Worm (Caenorhabditis elegans) whole organism, L2 larva: ENCODE data around the gene Y39E4B.13.
A peak's percentile ranks its signal among the peaks of the same experiment; 100 is the strongest.

Experiments used
- C34F6.9 ChIP-seq: fragments of 150-350 bp; optimal IDR thresholded peaks from 2 replicates; lab custom pipeline; 2014; ENCODE audit warnings: missing biosample characterization, missing genetic modification characterization
- F13H6.1 ChIP-seq: sonication (generic microtip); optimal IDR thresholded peaks from 2 replicates; lab custom pipeline; 2016; ENCODE audit warnings: missing genetic modification characterization, missing compliant biosample characterization
- R02D3.7 ChIP-seq: fragments of 150-350 bp; optimal IDR thresholded peaks from 2 replicates; lab custom pipeline; 2014; ENCODE audit warnings: missing biosample characterization, missing genetic modification characterization
- Y55F3AM.14 ChIP-seq: fragments of 200-800 bp; sonication (Bioruptor generic); optimal IDR thresholded peaks from 2 replicates; lab custom pipeline; 2018; ENCODE audit warnings: mild to moderate bottlenecking, missing genetic modification characterization, missing compliant biosample characterization
- ZK546.5 ChIP-seq: sonication (generic microtip); optimal IDR thresholded peaks from 2 replicates; lab custom pipeline; 2017; ENCODE audit warnings: missing biosample characterization, missing genetic modification characterization
- alr-1 ChIP-seq: fragments of 150-350 bp; optimal IDR thresholded peaks from 2 replicates; lab custom pipeline; 2014; ENCODE audit warnings: missing biosample characterization, missing genetic modification characterization
- aly-2 ChIP-seq: fragments of 150-350 bp; optimal IDR thresholded peaks from 2 replicates; lab custom pipeline; 2014; ENCODE audit warnings: missing biosample characterization, missing genetic modification characterization
- ama-1 ChIP-seq: fragments of 150-350 bp; optimal IDR thresholded peaks from 2 replicates; lab custom pipeline; 2018; ENCODE audit warnings: inconsistent platforms
- blmp-1 ChIP-seq: sonication (generic microtip); optimal IDR thresholded peaks from 2 replicates; lab custom pipeline; 2017; ENCODE audit warnings: missing genetic modification characterization, mild to moderate bottlenecking, missing compliant biosample characterization, antibody characterized with exemption, moderate library complexity; ENCODE audit not compliant: insufficient read depth
- ceh-16 ChIP-seq: fragments of 150-350 bp; optimal IDR thresholded peaks from 2 replicates; lab custom pipeline; 2014; ENCODE audit warnings: missing biosample characterization, missing genetic modification characterization
- ceh-82 ChIP-seq: fragments of 150-350 bp; optimal IDR thresholded peaks from 2 replicates; lab custom pipeline; 2014; ENCODE audit warnings: missing biosample characterization, missing genetic modification characterization
- crh-2 ChIP-seq: sonication (generic microtip); optimal IDR thresholded peaks from 2 replicates; lab custom pipeline; 2017; ENCODE audit warnings: missing biosample characterization, missing genetic modification characterization
- dmd-4 ChIP-seq: sonication (generic microtip); optimal IDR thresholded peaks from 2 replicates; lab custom pipeline; 2017; ENCODE audit warnings: missing biosample characterization, missing genetic modification characterization
- egl-27 ChIP-seq: sonication (generic microtip); optimal IDR thresholded peaks from 3 replicates; lab custom pipeline; 2017; ENCODE audit warnings: missing biosample characterization, missing genetic modification reagents, missing genetic modification characterization
- elt-1 ChIP-seq: fragments of 150-350 bp; optimal IDR thresholded peaks from 2 replicates; lab custom pipeline; 2014; ENCODE audit warnings: missing biosample characterization, missing genetic modification characterization
- elt-3 ChIP-seq: sonication (generic microtip); optimal IDR thresholded peaks from 2 replicates; lab custom pipeline; 2017; ENCODE audit warnings: missing biosample characterization, missing genetic modification characterization
- fos-1 ChIP-seq: fragments of 150-350 bp; optimal IDR thresholded peaks from 2 replicates; lab custom pipeline; 2014; ENCODE audit warnings: missing biosample characterization, missing genetic modification characterization
- gmeb-1 ChIP-seq: fragments of 150-350 bp; optimal IDR thresholded peaks from 2 replicates; lab custom pipeline; 2014; ENCODE audit warnings: missing biosample characterization, missing genetic modification characterization
- lin-11 ChIP-seq: fragments of 150-350 bp; sonication (generic microtip); optimal IDR thresholded peaks from 2 replicates; lab custom pipeline; 2014; ENCODE audit warnings: missing biosample characterization, missing genetic modification characterization, inconsistent platforms, mixed read lengths
- lin-13 ChIP-seq: fragments of 150-350 bp; optimal IDR thresholded peaks from 2 replicates; lab custom pipeline; 2014; ENCODE audit warnings: missing biosample characterization, missing genetic modification reagents, missing genetic modification characterization
- lin-39 ChIP-seq: fragments of 150-350 bp; optimal IDR thresholded peaks from 2 replicates; lab custom pipeline; 2014; ENCODE audit warnings: missing biosample characterization, missing genetic modification reagents, missing genetic modification characterization
- lsy-2 ChIP-seq, 2 experiments: fragments of 150-350 bp in 1 of 2; sonication (generic microtip) in 1 of 2; optimal IDR thresholded peaks; 2 replicates each; lab custom pipeline; 2014 to 2017; ENCODE audit warnings: missing biosample characterization in 2 of 2, missing genetic modification characterization in 2 of 2
- mab-5 ChIP-seq: fragments of 150-350 bp; optimal IDR thresholded peaks from 2 replicates; lab custom pipeline; 2014; ENCODE audit warnings: missing biosample characterization, missing genetic modification characterization
- mbf-1 ChIP-seq: sonication (generic microtip); optimal IDR thresholded peaks from 2 replicates; lab custom pipeline; 2017; ENCODE audit warnings: missing biosample characterization, missing genetic modification characterization
- mdl-1 ChIP-seq, 2 experiments: fragments of 150-350 bp in 1 of 2; sonication (generic microtip) in 1 of 2; optimal IDR thresholded peaks; 2 replicates each; lab custom pipeline; 2017; ENCODE audit warnings: missing biosample characterization in 2 of 2, missing genetic modification characterization in 2 of 2
- nhr-10 ChIP-seq: sonication (generic microtip); optimal IDR thresholded peaks from 2 replicates; lab custom pipeline; 2017; ENCODE audit warnings: missing biosample characterization, missing genetic modification characterization
- nhr-11 ChIP-seq: fragments of 150-350 bp; optimal IDR thresholded peaks from 2 replicates; lab custom pipeline; 2014; ENCODE audit warnings: missing biosample characterization, missing genetic modification characterization
- nhr-12 ChIP-seq: fragments of 150-350 bp; optimal IDR thresholded peaks from 2 replicates; lab custom pipeline; 2014; ENCODE audit warnings: missing biosample characterization, missing genetic modification characterization
- nhr-129 ChIP-seq: fragments of 150-350 bp; optimal IDR thresholded peaks from 2 replicates; lab custom pipeline; 2014; ENCODE audit warnings: missing biosample characterization, missing genetic modification characterization
- nhr-21 ChIP-seq: fragments of 150-350 bp; optimal IDR thresholded peaks from 2 replicates; lab custom pipeline; 2014; ENCODE audit warnings: missing biosample characterization, missing genetic modification characterization
- nhr-23 ChIP-seq: fragments of 150-350 bp; optimal IDR thresholded peaks from 2 replicates; lab custom pipeline; 2014; ENCODE audit warnings: missing biosample characterization, missing genetic modification reagents, missing genetic modification characterization
- nhr-237 ChIP-seq: fragments of 150-350 bp; optimal IDR thresholded peaks from 2 replicates; lab custom pipeline; 2014; ENCODE audit warnings: missing biosample characterization, missing genetic modification characterization
- nhr-25 ChIP-seq: fragments of 150-350 bp; sonication (generic microtip); optimal IDR thresholded peaks from 3 replicates; lab custom pipeline; 2014; ENCODE audit warnings: missing biosample characterization, missing genetic modification characterization
- nhr-6 ChIP-seq: fragments of 150-350 bp; optimal IDR thresholded peaks from 2 replicates; lab custom pipeline; 2014; ENCODE audit warnings: missing biosample characterization, missing genetic modification characterization
- nhr-77 ChIP-seq: fragments of 150-350 bp; optimal IDR thresholded peaks from 2 replicates; lab custom pipeline; 2014; ENCODE audit warnings: missing biosample characterization, missing genetic modification characterization
- peb-1 ChIP-seq: fragments of 150-350 bp; optimal IDR thresholded peaks from 2 replicates; lab custom pipeline; 2014; ENCODE audit warnings: missing biosample characterization, missing genetic modification characterization
- sem-4 ChIP-seq: fragments of 150-350 bp; optimal IDR thresholded peaks from 2 replicates; lab custom pipeline; 2014; ENCODE audit warnings: missing biosample characterization, missing genetic modification reagents, missing genetic modification characterization
- skn-1 ChIP-seq: sonication (generic microtip); optimal IDR thresholded peaks from 2 replicates; lab custom pipeline; 2017; ENCODE audit warnings: missing biosample characterization, missing genetic modification characterization
- sma-3 ChIP-seq: sonication (generic microtip); optimal IDR thresholded peaks from 2 replicates; lab custom pipeline; 2016; ENCODE audit warnings: missing genetic modification reagents, missing genetic modification characterization, missing compliant biosample characterization
- sma-9 ChIP-seq, 2 experiments: fragments of 150-350 bp in 1 of 2; sonication (generic microtip) in 1 of 2; optimal IDR thresholded peaks; 2 replicates each; lab custom pipeline; 2014 to 2016; ENCODE audit warnings: missing genetic modification characterization in 2 of 2, mild to moderate bottlenecking in 1 of 2, missing biosample characterization in 1 of 2, missing compliant biosample characterization in 1 of 2, missing genetic modification reagents in 1 of 2, moderate library complexity in 1 of 2
- snpc-4 ChIP-seq: fragments of 150-350 bp; optimal IDR thresholded peaks from 2 replicates; lab custom pipeline; 2014; ENCODE audit warnings: missing biosample characterization, missing genetic modification characterization
- unc-39 ChIP-seq: fragments of 150-350 bp; optimal IDR thresholded peaks from 2 replicates; lab custom pipeline; 2014; ENCODE audit warnings: missing biosample characterization, missing genetic modification characterization
- unc-55 ChIP-seq: fragments of 150-350 bp; sonication (generic microtip); optimal IDR thresholded peaks from 3 replicates; lab custom pipeline; 2014; ENCODE audit warnings: missing biosample characterization, missing genetic modification reagents, missing genetic modification characterization
- unc-62 ChIP-seq: fragments of 150-350 bp; optimal IDR thresholded peaks from 2 replicates; lab custom pipeline; 2014; ENCODE audit warnings: missing biosample characterization, missing genetic modification reagents, missing genetic modification characterization
- zag-1 ChIP-seq: fragments of 150-350 bp; optimal IDR thresholded peaks from 2 replicates; lab custom pipeline; 2014; ENCODE audit warnings: missing biosample characterization, missing genetic modification characterization
- ztf-1 ChIP-seq: fragments of 200-800 bp; sonication (Bioruptor generic); conservative IDR thresholded peaks from 2 replicates; pipeline ENCODE4 v1.3.6; 2022; ENCODE audit warnings: missing genetic modification characterization, missing compliant biosample characterization
- ztf-11 ChIP-seq: sonication (generic microtip); optimal IDR thresholded peaks from 2 replicates; lab custom pipeline; 2017; ENCODE audit warnings: missing biosample characterization, missing genetic modification characterization
- ztf-4 ChIP-seq: fragments of 150-350 bp; optimal IDR thresholded peaks from 2 replicates; lab custom pipeline; 2014; ENCODE audit warnings: missing biosample characterization, missing genetic modification characterization

Y39E4B.13 gene

DNA sequence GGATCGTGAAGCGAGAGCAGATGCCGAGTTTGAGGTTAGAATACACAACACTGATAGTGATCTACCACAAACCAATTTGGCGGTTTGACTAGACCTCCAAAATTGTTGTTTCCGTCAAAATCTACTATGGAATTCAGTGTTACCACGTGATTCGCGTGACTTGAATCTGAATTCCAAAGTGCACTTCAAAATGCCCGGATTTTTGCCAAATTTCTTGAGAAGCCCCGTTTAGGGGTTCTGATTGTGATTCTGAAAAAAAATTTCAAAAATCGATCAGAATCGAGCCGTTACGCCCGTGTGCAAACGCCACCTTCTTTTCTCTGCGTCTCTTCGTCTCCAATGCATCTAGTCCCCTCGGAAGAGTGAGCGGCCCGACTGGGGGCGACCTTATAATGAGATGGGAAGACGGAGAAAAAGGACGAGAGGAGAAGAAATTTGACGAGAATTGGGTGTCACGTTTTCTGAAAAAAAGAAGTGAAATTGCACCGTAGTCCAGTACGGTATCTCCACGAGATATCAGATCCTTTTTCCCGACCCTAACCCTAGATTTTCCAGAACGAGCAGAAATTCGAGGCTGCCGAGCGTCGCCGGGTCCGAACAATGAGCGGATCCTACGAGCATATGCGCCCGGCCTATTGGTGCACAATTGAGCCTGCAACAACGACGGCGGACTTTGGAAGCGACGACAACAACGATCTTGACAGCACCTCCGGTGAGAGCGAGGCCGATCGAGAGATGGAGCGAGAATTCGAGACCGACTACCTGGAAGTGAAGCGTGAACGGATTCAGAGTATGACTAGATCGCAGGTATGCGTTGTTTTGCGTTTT, 19.3 kb upstream of the Y39E4B.13 start:
- TF ChIP-seq nhr-129 (tag; lab: Kevin White, UChicago) (no peak), alr-1 (tag; lab: Kevin White, UChicago) (no peak), unc-62 (GFP tag; lab: Kevin White, UChicago) (no peak), zag-1 (no peak), mab-5 (tag; lab: Kevin White, UChicago) (no peak), mdl-1 (tag; optimal IDR thresholded peaks at IDR 0.05; lab: Kevin White, UChicago) (peak in 1 of 2 experiments; percentile 14), aly-2 (no peak), unc-39 (tag; lab: Kevin White, UChicago) (no peak), nhr-11 (tag; lab: Kevin White, UChicago) (no peak), elt-1 (tag; lab: Kevin White, UChicago) (no peak), egl-27 (tag; lab: Kevin White, UChicago) (no peak), lin-39 (tag; lab: Kevin White, UChicago) (no peak), gmeb-1 (tag; lab: Kevin White, UChicago) (no peak), Y55F3AM.14 (GFP tag; lab: Kevin White, UChicago) (no peak), R02D3.7 (no peak), nhr-237 (tag; lab: Kevin White, UChicago) (no peak), ZK546.5 (no peak), lsy-2 (tag; optimal IDR thresholded peaks at IDR 0.05; lab: Kevin White, UChicago) (peak in 1 of 2 experiments; percentile 58), ztf-4 (tag; lab: Kevin White, UChicago) (no peak), fos-1 (tag; lab: Kevin White, UChicago) (no peak), ztf-11 (tag; lab: Kevin White, UChicago) (no peak), sma-9 (GFP tag; optimal IDR thresholded peaks at IDR 0.05; lab: Kevin White, UChicago) (peak; percentile 33), sma-9 (tag; optimal IDR thresholded peaks at IDR 0.05; lab: Kevin White, UChicago) (no peak), nhr-12 (tag; lab: Kevin White, UChicago) (no peak), F13H6.1 (tag; lab: Kevin White, UChicago) (peak; percentile 5), lin-11 (tag; lab: Kevin White, UChicago) (no peak), C34F6.9 (peak; percentile 23), ztf-1 (GFP tag; lab: Robert Waterston, UW) (no peak), nhr-23 (tag; lab: Kevin White, UChicago) (no peak), nhr-77 (tag; lab: Kevin White, UChicago) (no peak), crh-2 (peak; percentile 30), ama-1 (no peak), mbf-1 (tag; lab: Kevin White, UChicago) (no peak), nhr-10 (tag; lab: Kevin White, UChicago) (no peak), blmp-1 (tag; lab: Kevin White, UChicago) (peak; percentile 11), ceh-16 (tag; lab: Kevin White, UChicago) (no peak), sem-4 (tag; lab: Kevin White, UChicago) (peak; percentile 81), lin-13 (GFP tag; lab: Kevin White, UChicago) (peak; percentile 10), snpc-4 (tag; lab: Kevin White, UChicago) (no peak), dmd-4 (tag; lab: Kevin White, UChicago) (no peak), elt-3 (tag; lab: Kevin White, UChicago) (no peak), nhr-21 (tag; lab: Kevin White, UChicago) (peak; percentile 48), skn-1 (no peak), peb-1 (tag; lab: Kevin White, UChicago) (no peak), ceh-82 (tag; lab: Kevin White, UChicago) (no peak), nhr-6 (tag; lab: Kevin White, UChicago) (no peak), unc-55 (GFP tag; lab: Kevin White, UChicago) (peak; percentile 2), nhr-25 (tag; lab: Kevin White, UChicago) (peak; percentile 41), sma-3 (no peak)
